Worm (Caenorhabditis elegans) whole organism, early embryonic: ENCODE results near the gene sto-3.

Experiments used
- B0310.2 ChIP-seq: sonication (generic microtip); optimal IDR thresholded peaks from 2 replicates; lab custom pipeline; 2016; ENCODE audit warnings: mild to moderate bottlenecking, missing genetic modification characterization, missing compliant biosample characterization
- F13C5.2 ChIP-seq: sonication (generic microtip); optimal IDR thresholded peaks from 2 replicates; lab custom pipeline; 2017; ENCODE audit warnings: mild to moderate bottlenecking, missing genetic modification characterization, inconsistent platforms, missing compliant biosample characterization
- aly-1 ChIP-seq: sonication (generic microtip); optimal IDR thresholded peaks from 2 replicates; lab custom pipeline; 2016; ENCODE audit warnings: missing genetic modification characterization, missing compliant biosample characterization
- ama-1 ChIP-seq: fragments of 150-350 bp; optimal IDR thresholded peaks from 2 replicates; lab custom pipeline; 2014
- ceh-13 ChIP-seq: fragments of 200-800 bp; sonication (Bioruptor generic); optimal IDR thresholded peaks from 2 replicates; lab custom pipeline; 2018; ENCODE audit warnings: mild to moderate bottlenecking, missing genetic modification characterization, missing compliant biosample characterization
- flt-1 ChIP-seq: fragments of 200-800 bp; sonication (Bioruptor generic); IDR thresholded peaks from 2 replicates; pipeline ENCODE4 v1.3.6; 2022; ENCODE audit warnings: missing genetic modification characterization, missing compliant biosample characterization
- hmbx-1 ChIP-seq: sonication (generic microtip); optimal IDR thresholded peaks from 2 replicates; lab custom pipeline; 2016; ENCODE audit warnings: mild to moderate bottlenecking, missing genetic modification characterization, missing compliant biosample characterization
- hmg-4 ChIP-seq: fragments of 200-800 bp; sonication (Bioruptor generic); optimal IDR thresholded peaks from 2 replicates; lab custom pipeline; 2018; ENCODE audit warnings: mild to moderate bottlenecking, missing genetic modification characterization, missing compliant biosample characterization
- pes-1 ChIP-seq: fragments of 200-800 bp; sonication (Bioruptor generic); IDR thresholded peaks from 2 replicates; pipeline ENCODE4 v1.3.6; 2022; ENCODE audit warnings: missing genetic modification reagents, missing genetic modification characterization, missing compliant biosample characterization
- scrt-1 ChIP-seq: fragments of 200-800 bp; sonication (Bioruptor generic); IDR thresholded peaks from 2 replicates; pipeline ENCODE4 v1.3.6; 2022; ENCODE audit warnings: missing genetic modification characterization, missing compliant biosample characterization
- sea-1 ChIP-seq: fragments of 200-800 bp; sonication (Bioruptor generic); conservative IDR thresholded peaks from 2 replicates; pipeline ENCODE4 v1.3.6; 2022; ENCODE audit warnings: missing genetic modification characterization, missing compliant biosample characterization
- tbx-11 ChIP-seq: fragments of 200-800 bp; sonication (Bioruptor generic); IDR thresholded peaks from 2 replicates; pipeline ENCODE4 v1.3.6; 2022; ENCODE audit warnings: missing genetic modification characterization, missing compliant biosample characterization
- tbx-37 ChIP-seq: fragments of 200-800 bp; sonication (Bioruptor generic); conservative IDR thresholded peaks from 2 replicates; pipeline ENCODE4 v1.3.6; 2022; ENCODE audit warnings: missing genetic modification reagents, missing genetic modification characterization, missing compliant biosample characterization
- tra-4 ChIP-seq: sonication (generic microtip); optimal IDR thresholded peaks from 2 replicates; lab custom pipeline; 2017; ENCODE audit warnings: missing genetic modification characterization, missing compliant biosample characterization

DNA sequence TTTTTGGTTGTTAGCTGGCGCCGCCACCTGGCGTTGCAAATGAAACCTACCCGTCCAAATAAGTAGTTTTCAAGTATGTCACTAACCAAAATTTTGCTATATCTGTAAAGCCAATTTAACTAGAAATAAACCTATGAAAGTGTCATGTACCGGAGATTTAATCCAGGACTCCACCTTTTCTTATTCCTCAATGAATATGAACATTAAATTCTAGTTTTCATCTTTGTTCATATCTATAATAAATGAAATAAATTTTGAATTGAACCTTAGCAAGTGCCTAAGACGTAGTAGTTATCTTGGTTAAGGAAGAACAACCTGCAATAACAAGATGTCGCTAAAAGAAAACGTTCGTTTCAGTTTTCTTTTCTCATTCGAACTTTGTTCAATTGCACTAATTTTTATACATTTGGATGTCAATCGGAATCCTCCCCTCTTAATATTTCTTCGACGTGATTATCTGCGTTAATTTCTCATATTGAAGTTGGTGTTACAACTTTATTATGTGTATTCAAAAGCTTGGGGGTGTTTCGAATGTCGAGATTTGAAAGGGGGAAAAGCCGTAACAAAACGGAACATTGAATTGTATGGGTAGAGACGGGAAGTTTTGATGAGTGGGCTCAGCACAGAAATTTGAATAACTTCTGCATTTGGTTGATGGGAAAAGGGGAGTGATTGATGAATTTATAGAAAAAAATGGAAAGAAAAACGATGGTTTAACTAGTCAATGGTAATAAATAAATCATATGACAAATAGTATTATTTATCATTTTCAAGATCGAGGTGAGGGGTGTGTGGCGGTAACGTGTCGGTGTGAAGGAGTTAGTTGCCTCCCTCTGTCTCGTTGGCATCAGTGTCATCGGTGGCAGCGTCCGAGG, 18.4 kb downstream of the sto-3 start:
- no peak for TF ChIP-seq ceh-13 (GFP tag; lab: Kevin White, UChicago)
- no peak for TF ChIP-seq ama-1 (lab: Kevin White, UChicago)
- TF ChIP-seq B0310.2 (tag; lab: Kevin White, UChicago) = no peak
- no peak for TF ChIP-seq hmg-4 (GFP tag; lab: Kevin White, UChicago)
- TF ChIP-seq F13C5.2 (tag; lab: Kevin White, UChicago) = peak; percentile 26
- no peak for TF ChIP-seq sea-1 (GFP tag; lab: Robert Waterston, UW)
- no peak for TF ChIP-seq tbx-37 (GFP tag; lab: Robert Waterston, UW)
- no peak for TF ChIP-seq pes-1 (GFP tag; lab: Robert Waterston, UW)
- no peak for TF ChIP-seq flt-1 (GFP tag; lab: Robert Waterston, UW)
- no peak for TF ChIP-seq tra-4 (tag; lab: Kevin White, UChicago)
- no peak for TF ChIP-seq hmbx-1 (tag; lab: Kevin White, UChicago)
- no peak for TF ChIP-seq aly-1
- no peak for TF ChIP-seq scrt-1 (GFP tag; lab: Robert Waterston, UW)
- no peak for TF ChIP-seq tbx-11 (GFP tag; lab: Robert Waterston, UW)
